Fruit fly (Drosophila melanogaster) whole organism, prepupa: ENCODE data around the gene TwdlY.

Experiments used
- CG11294 ChIP-seq: fragments of 200-800 bp; sonication (Bioruptor generic); IDR thresholded peaks from 2 replicates; pipeline ENCODE4 v1.3.6; 2022; ENCODE audit warnings: missing biosample characterization, missing genetic modification characterization
- CG15336 ChIP-seq: fragments of 200-800 bp; sonication (Bioruptor generic); IDR thresholded peaks from 2 replicates; pipeline ENCODE4 v1.3.6; 2022; ENCODE audit warnings: missing biosample characterization, missing genetic modification characterization
- CG1621 ChIP-seq: fragments of 200-800 bp; sonication (Bioruptor generic); optimal IDR thresholded peaks from 3 replicates; lab custom pipeline; 2018; ENCODE audit warnings: missing biosample characterization, mild to moderate bottlenecking, missing genetic modification characterization
- CG16779 ChIP-seq: fragments of 200-800 bp; sonication (Bioruptor generic); optimal IDR thresholded peaks from 3 replicates; lab custom pipeline; 2017; ENCODE audit warnings: missing biosample characterization, mild to moderate bottlenecking, missing genetic modification characterization
- CG31627 ChIP-seq: fragments of 200-800 bp; sonication (Bioruptor generic); optimal IDR thresholded peaks from 3 replicates; lab custom pipeline; 2016; ENCODE audit warnings: missing biosample characterization, missing genetic modification characterization
- CG34406 ChIP-seq: fragments of 200-800 bp; sonication (Bioruptor generic); optimal IDR thresholded peaks from 3 replicates; lab custom pipeline; 2016; ENCODE audit warnings: missing biosample characterization, missing genetic modification characterization
- CG6792 ChIP-seq: fragments of 200-800 bp; sonication (Bioruptor generic); optimal IDR thresholded peaks from 3 replicates; lab custom pipeline; 2016; ENCODE audit warnings: missing biosample characterization, missing genetic modification characterization
- CG6854 ChIP-seq: fragments of 200-800 bp; sonication (Bioruptor generic); optimal IDR thresholded peaks from 2 replicates; lab custom pipeline; 2017; ENCODE audit warnings: missing biosample characterization, mild to moderate bottlenecking, missing genetic modification characterization
- Eip78C ChIP-seq: fragments of 200-800 bp; sonication (Bioruptor generic); peaks from one replicate; lab custom pipeline; 2016; ENCODE audit warnings: missing biosample characterization, missing genetic modification characterization
- OdsH ChIP-seq: fragments of 200-800 bp; sonication (Bioruptor generic); optimal IDR thresholded peaks from 3 replicates; lab custom pipeline; 2016; ENCODE audit warnings: missing biosample characterization, missing genetic modification characterization
- Smox ChIP-seq: fragments of 200-800 bp; sonication (Bioruptor generic); optimal IDR thresholded peaks from 3 replicates; lab custom pipeline; 2016; ENCODE audit warnings: missing biosample characterization, missing genetic modification characterization
- achi ChIP-seq: fragments of 200-800 bp; sonication (Bioruptor generic); optimal IDR thresholded peaks from 3 replicates; lab custom pipeline; 2016; ENCODE audit warnings: missing biosample characterization, missing genetic modification characterization
- esn ChIP-seq: fragments of 200-800 bp; sonication (Bioruptor generic); optimal IDR thresholded peaks from 2 replicates; lab custom pipeline; 2016; ENCODE audit warnings: missing biosample characterization, mild to moderate bottlenecking, missing genetic modification characterization, moderate library complexity
- fkh ChIP-seq: fragments of 200-800 bp; sonication (Bioruptor generic); optimal IDR thresholded peaks from 3 replicates; lab custom pipeline; 2017; ENCODE audit warnings: missing biosample characterization, mild to moderate bottlenecking, missing genetic modification characterization, moderate library complexity
- ss ChIP-seq, 2 experiments: fragments of 200-800 bp; sonication (Bioruptor generic); optimal IDR thresholded peaks; 2 replicates in 1 of 2; 3 replicates in 1 of 2; lab custom pipeline; 2017 to 2018; ENCODE audit warnings: mild to moderate bottlenecking in 2 of 2, missing biosample characterization in 2 of 2, missing genetic modification characterization in 2 of 2, moderate library complexity in 1 of 2
- svp ChIP-seq: fragments of 200-800 bp; sonication (Bioruptor generic); peaks from one replicate; lab custom pipeline; 2016; ENCODE audit warnings: missing biosample characterization, missing genetic modification characterization
- vri ChIP-seq: fragments of 200-800 bp; sonication (Bioruptor generic); optimal IDR thresholded peaks from 3 replicates; lab custom pipeline; 2016; ENCODE audit warnings: missing biosample characterization, mild to moderate bottlenecking, missing genetic modification characterization

The TwdlY gene

dm6 chrX:16782175-16782916 is 47.6 kb downstream of the TwdlY start (continued):
- TF ChIP-seq achi (GFP tag; lab: Kevin White, UChicago) (peak; percentile 53), ss (GFP tag; optimal IDR thresholded peaks at IDR 0.05; lab: Kevin White, UChicago) (no peak), fkh (GFP tag; lab: Kevin White, UChicago) (peak; percentile 55), Smox (no peak), CG34406 (GFP tag; lab: Kevin White, UChicago) (no peak), CG16779 (tag; lab: Kevin White, UChicago) (no peak), CG31627 (GFP tag; lab: Kevin White, UChicago) (no peak), esn (peak; percentile 7), svp (GFP tag; lab: Kevin White, UChicago) (no peak)

dm6 chrX:16783141-16783715 is 48.5 kb downstream of the TwdlY start, which contains the start of gene if:
TSS of gene if (minus strand) at chrX:16783434.
- peak; percentile 48 for TF ChIP-seq Eip78C (GFP tag; lab: Kevin White, UChicago)
- no peak for TF ChIP-seq CG6854 (GFP tag; lab: Kevin White, UChicago)
- TF ChIP-seq, all 60 proteins: peak for 1

dm6 chrX:16783743-16784142 is 49.0 kb downstream of the TwdlY start, which contains the start of gene mRpL22:
TSS of gene mRpL22 (plus strand) at chrX:16783933.
- no peak for TF ChIP-seq OdsH (GFP tag; lab: Kevin White, UChicago)
- TF ChIP-seq vri = no peak
- no peak for TF ChIP-seq CG11294
- no peak for TF ChIP-seq CG15336 (GFP tag; lab: Robert Waterston, UW)
- TF ChIP-seq CG1621 = peak; percentile 90
- no peak for TF ChIP-seq CG6792
